Worm (Caenorhabditis elegans) whole organism, L4/young adult: ENCODE measurements around the gene T08D10.4.
"Not testable (repeated sequence)": the region's sequence is repeated elsewhere in the genome, so short reads cannot be mapped to it uniquely, and the experiment has no call there.

Source experiments
- W03F9.2 ChIP-seq: fragments of 150-350 bp; optimal IDR thresholded peaks from 2 replicates; lab custom pipeline; 2014; ENCODE audit warnings: missing biosample characterization, missing genetic modification characterization
- dao-5 ChIP-seq: sonication (generic microtip); optimal IDR thresholded peaks from 2 replicates; lab custom pipeline; 2016; ENCODE audit warnings: missing genotype, missing genetic modification characterization, moderate library complexity, missing compliant biosample characterization
- him-1 ChIP-seq: sonication (generic microtip); optimal IDR thresholded peaks from 2 replicates; lab custom pipeline; 2016; ENCODE audit warnings: missing genotype, missing genetic modification reagents, missing genetic modification characterization, missing compliant biosample characterization

Gene T08D10.4

ce11 chrX:11969554-11969953 lies 16.4 kb upstream of the T08D10.4 start:
- TF ChIP-seq him-1 (tag; lab: Kevin White, UChicago) = no peak
- no peak for TF ChIP-seq dao-5 (tag; lab: Kevin White, UChicago)
- no peak for TF ChIP-seq W03F9.2 (tag; lab: Kevin White, UChicago)

DNA sequence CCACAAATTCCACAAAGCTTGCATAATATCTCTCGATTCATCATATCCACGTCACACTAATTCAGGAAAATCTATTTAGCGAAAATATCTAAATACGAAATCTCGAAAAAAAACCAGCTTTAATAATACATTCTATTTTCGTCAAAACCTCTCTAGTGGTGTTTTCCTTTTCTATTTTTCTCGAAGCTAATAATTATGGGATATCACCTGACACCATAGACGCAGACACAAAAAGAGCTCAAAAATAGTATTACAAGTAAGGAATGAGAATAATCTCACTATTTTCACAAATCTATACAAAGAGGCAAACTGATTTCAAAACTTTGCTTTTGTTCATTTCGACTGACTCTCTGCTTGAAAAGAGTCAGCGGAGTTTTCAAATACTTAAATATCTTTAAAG lies 16.0 kb upstream of the T08D10.4 start:
- no peak for TF ChIP-seq dao-5 (tag; lab: Kevin White, UChicago)
- no peak for TF ChIP-seq W03F9.2 (tag; lab: Kevin White, UChicago)
- TF ChIP-seq him-1 (tag; lab: Kevin White, UChicago) = no peak

DNA sequence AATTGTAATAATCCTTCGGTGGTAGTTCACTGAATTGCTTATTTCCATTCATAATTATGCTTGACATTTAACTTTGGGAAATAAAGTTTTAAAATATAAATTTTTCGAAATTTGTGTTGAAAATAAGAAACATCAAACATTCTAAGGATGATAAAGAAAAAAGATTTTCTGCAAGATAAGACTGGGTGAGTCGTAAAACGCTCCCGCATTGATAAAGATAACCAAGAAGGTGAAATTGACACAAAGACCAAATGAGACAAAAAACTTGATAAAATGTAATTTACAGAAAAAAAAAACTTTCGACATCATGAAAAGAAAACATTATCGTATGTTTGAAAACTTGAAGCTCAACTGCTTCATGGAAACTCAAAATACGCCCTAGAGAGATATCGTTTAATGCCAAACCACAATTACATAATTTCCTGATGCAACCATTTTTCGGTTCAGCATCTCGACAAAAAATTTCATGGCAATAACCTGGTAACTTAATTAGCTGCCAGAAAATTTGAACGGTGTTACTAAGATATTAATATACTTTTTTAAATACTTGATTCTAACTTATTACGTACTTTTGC lies 15.0 kb upstream of the T08D10.4 start:
- no peak for TF ChIP-seq W03F9.2 (tag; lab: Kevin White, UChicago)
- TF ChIP-seq dao-5 (tag; lab: Kevin White, UChicago) = no peak
- no peak for TF ChIP-seq him-1 (tag; lab: Kevin White, UChicago)

DNA sequence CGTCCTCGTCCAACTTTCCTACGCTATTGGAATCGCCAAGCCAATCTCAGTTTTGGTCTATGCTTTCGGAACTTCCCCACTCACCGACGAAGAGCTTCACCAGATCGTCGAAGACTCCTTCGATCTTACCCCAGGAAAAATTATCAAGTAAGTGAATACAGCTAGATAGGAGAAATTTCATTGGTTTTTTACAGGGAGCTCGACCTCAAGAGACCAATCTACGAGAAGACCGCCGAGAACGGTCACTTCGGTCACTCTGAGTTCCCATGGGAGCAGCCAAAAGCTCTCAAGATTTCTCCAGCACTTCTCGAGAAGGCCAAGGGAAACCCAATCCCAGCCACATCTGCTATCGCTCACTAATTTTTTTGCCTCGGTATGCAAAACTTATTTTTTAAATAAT lies 13.9 kb upstream of the T08D10.4 start:
- TF ChIP-seq him-1 (tag; lab: Kevin White, UChicago) (no peak), W03F9.2 (tag; lab: Kevin White, UChicago) (no peak), dao-5 (tag; lab: Kevin White, UChicago) (no peak)

DNA sequence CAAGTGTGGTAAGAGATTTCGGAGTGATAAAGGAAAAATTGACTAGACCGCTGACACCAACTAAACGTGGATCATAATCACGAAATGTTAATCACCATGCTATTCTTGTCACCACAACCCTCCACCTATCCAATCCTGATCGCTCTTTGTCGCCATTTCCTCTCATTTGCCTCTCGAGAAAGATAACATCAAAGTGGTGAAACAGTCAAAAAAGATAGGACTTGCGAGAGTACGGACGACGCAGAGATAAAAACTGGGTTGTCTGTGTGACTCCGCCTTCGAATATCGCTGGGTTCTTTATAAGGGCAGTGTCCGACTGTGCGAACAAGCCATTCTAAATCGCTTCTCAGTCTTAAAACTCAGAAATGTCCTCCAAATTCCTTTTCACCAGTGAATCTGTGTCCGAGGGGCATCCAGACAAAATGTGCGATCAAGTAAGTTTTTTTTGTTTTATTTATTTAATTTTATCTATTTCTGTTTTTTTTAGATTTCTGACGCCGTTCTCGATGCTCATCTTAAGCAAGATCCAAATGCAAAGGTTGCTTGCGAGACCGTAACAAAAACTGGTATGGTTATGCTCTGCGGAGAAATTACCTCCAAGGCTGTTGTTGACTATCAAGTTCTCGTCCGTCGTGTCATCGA lies 12.7 kb upstream of the T08D10.4 start, which contains the start of gene sams-1:
sams-1 (plus strand) TSS at position 300 of the 642 bp plus-strand sequence.
- TF ChIP-seq W03F9.2 (tag; lab: Kevin White, UChicago) (no peak), dao-5 (tag; lab: Kevin White, UChicago) (no peak), him-1 (tag; lab: Kevin White, UChicago) (no peak)

DNA sequence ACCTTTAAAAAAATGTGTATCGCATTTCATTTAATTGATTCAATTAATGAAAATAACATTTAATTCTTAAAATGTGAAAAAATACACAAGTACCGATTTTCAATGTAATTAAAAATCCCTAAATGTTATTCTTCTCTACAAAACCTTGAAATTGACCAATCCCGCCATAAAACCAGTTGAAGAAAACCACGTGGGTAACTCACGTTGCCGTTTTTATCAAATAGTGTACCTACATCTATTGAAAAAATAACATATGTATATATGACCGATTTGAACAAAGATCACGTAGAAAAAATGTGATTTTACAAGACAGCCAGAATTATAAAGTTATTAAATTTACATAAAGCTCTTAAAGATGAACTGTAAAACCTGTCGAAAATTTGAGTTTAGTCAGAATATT lies 12.0 kb upstream of the T08D10.4 start:
- TF ChIP-seq him-1 (tag; lab: Kevin White, UChicago) (no peak), W03F9.2 (tag; lab: Kevin White, UChicago) (no peak), dao-5 (tag; lab: Kevin White, UChicago) (no peak)

ce11 chrX:11964555-11964954 lies 11.4 kb upstream of the T08D10.4 start:
- TF ChIP-seq W03F9.2 (tag; lab: Kevin White, UChicago) (no peak), him-1 (tag; lab: Kevin White, UChicago) (no peak), dao-5 (tag; lab: Kevin White, UChicago) (no peak)

DNA sequence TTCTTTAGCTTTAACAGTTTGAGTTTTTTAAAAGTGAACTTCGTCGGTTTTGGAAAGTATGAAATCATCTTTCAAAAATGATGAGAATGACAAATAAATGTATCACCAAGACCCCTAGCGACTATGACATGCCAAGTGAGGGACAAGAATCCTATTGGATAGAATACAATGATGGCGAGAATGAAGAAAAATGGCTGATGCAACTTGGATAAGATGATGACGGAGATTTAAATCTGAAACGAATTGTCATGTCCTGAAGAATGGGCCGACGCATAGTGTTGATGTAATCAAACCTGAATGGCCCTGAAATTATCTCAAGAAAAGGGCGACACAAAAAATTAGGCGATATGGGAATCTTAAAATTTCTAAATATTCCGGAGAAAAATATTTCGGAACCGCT lies 10.5 kb upstream of the T08D10.4 start:
- no peak for TF ChIP-seq dao-5 (tag; lab: Kevin White, UChicago)

DNA sequence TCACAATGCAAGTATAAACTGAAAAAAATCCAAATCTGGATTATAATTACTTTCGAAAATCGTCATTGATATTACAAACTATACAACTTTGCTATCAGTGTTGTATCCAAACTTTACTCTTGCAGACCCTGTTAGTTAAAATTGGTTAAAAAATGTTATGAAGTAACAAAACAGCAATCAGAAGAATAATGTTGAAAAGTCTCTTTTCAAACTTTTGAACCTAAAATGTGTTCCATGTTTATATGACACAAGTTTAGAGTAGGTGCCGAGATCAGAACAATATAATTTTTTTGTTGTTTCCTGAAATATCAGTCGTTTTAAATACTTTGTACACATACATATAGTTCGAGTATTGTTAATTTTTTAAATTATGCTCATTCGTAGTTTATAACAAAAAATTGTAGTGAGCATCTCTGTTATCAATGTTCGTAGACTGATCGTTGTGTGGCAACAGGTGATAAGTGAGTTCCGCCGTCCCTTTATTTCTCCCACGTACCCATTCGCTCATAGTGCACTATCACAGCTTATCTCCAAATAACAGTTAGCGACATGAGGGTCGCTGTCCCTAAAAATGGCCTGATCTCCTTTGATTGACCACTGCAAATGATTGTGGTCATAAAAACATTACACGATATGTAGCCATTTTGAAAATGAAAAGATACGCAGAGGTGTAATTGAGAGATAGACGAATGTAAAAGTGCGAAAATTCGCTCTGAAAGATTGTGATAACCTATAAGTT lies 9.1 kb upstream of the T08D10.4 start:
- TF ChIP-seq him-1 (tag; lab: Kevin White, UChicago) (no peak), dao-5 (tag; lab: Kevin White, UChicago) (no peak), W03F9.2 (tag; lab: Kevin White, UChicago) (no peak)

DNA sequence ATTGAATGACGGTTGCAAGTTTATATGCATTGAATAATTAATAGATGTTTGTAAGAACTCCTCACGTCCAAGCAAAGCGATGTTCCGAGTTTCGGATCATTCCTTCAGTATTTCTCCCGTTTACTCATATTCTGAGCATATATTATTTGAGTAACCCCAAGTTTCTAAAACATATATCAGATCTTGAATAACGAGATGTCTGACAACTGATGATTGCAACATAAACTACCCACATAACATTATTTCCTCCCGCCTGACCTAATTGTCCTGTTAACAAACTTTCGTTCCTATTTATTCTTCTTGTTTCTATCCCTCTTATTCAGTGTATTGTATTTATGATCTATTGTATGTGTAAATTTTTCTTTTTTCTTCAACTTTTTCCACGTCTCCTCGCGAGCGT lies 8.0 kb upstream of the T08D10.4 start, which contains the start of gene C49F5.13:
C49F5.13 (plus strand) TSS at position 301 of the 400 bp plus-strand sequence.
- TF ChIP-seq dao-5, him-1, W03F9.2 (tag; lab: Kevin White, UChicago): not testable (repeated sequence)

- no peak for TF ChIP-seq W03F9.2 (tag; lab: Kevin White, UChicago)
- TF ChIP-seq him-1 (tag; lab: Kevin White, UChicago) = no peak
- TF ChIP-seq dao-5 (tag; lab: Kevin White, UChicago) = no peak
Observed at ce11 chrX:11959838-11960237, 6.7 kb upstream of the T08D10.4 start, which contains the start of gene C49F5.8. C49F5.8 (plus strand) TSS chrX:11960138.

- no peak for TF ChIP-seq dao-5 (tag; lab: Kevin White, UChicago)
- TF ChIP-seq him-1 (tag; lab: Kevin White, UChicago) = no peak
- no peak for TF ChIP-seq W03F9.2 (tag; lab: Kevin White, UChicago)
Observed at ce11 chrX:11957246-11957645, 4.1 kb upstream of the T08D10.4 start, which contains the start of gene T08D10.5. T08D10.5 (plus strand) TSS chrX:11957546.

- TF ChIP-seq W03F9.2 (tag; lab: Kevin White, UChicago) = no peak
- TF ChIP-seq dao-5 (tag; lab: Kevin White, UChicago) = no peak
- TF ChIP-seq him-1 (tag; lab: Kevin White, UChicago) = no peak
Observed at ce11 chrX:11955125-11955524, 2.0 kb upstream of the T08D10.4 start, which contains the start of gene T08D10.3. T08D10.3 (plus strand) TSS chrX:11955425.
